Worm (Caenorhabditis elegans) whole organism, L1 larva: ENCODE results near the gene C25H3.17.

ENCODE experiments used
- elt-3 ChIP-seq, 6 experiments: fragments of 150-350 bp in 1 of 6; sonication (generic microtip); optimal IDR thresholded peaks; 2 replicates each; lab custom pipeline; 2017 to 2018; ENCODE audit warnings: missing biosample characterization in 6 of 6, missing genetic modification characterization in 6 of 6, inconsistent platforms in 1 of 6
- fos-1 ChIP-seq: fragments of 150-350 bp; optimal IDR thresholded peaks from 2 replicates; lab custom pipeline; 2014; ENCODE audit warnings: missing biosample characterization, missing genetic modification characterization
- nhr-20 ChIP-seq: sonication (generic microtip); optimal IDR thresholded peaks from 2 replicates; lab custom pipeline; 2016; ENCODE audit warnings: mild to moderate bottlenecking, missing genetic modification characterization, missing compliant biosample characterization
- nhr-28 ChIP-seq: fragments of 150-350 bp; optimal IDR thresholded peaks from 2 replicates; lab custom pipeline; 2014; ENCODE audit warnings: missing biosample characterization, missing genetic modification characterization
- nhr-71 ChIP-seq: sonication (generic microtip); optimal IDR thresholded peaks from 2 replicates; lab custom pipeline; 2016; ENCODE audit warnings: mild to moderate bottlenecking, missing genetic modification characterization, moderate library complexity, missing compliant biosample characterization
- tbx-2 ChIP-seq: sonication (generic microtip); optimal IDR thresholded peaks from 2 replicates; lab custom pipeline; 2016; ENCODE audit warnings: missing genetic modification characterization, missing compliant biosample characterization
- tlp-1 ChIP-seq: fragments of 150-350 bp; optimal IDR thresholded peaks from 2 replicates; lab custom pipeline; 2014; ENCODE audit warnings: missing biosample characterization, missing genetic modification characterization
- unc-130 ChIP-seq: fragments of 150-350 bp; optimal IDR thresholded peaks from 2 replicates; lab custom pipeline; 2017; ENCODE audit warnings: missing biosample characterization, missing genetic modification characterization, inconsistent platforms

- TF ChIP-seq fos-1 (tag; lab: Kevin White, UChicago), result no peak
- TF ChIP-seq tbx-2 (tag; lab: Kevin White, UChicago), result no peak
- TF ChIP-seq elt-3 (tag; optimal IDR thresholded peaks at IDR 0.05; lab: Kevin White, UChicago), result no peak
- no peak for TF ChIP-seq nhr-28
- no peak for TF ChIP-seq nhr-20 (tag; lab: Kevin White, UChicago)
- TF ChIP-seq unc-130 (tag; lab: Kevin White, UChicago), result no peak
- no peak for TF ChIP-seq tlp-1 (tag; lab: Kevin White, UChicago)
- TF ChIP-seq nhr-71 (tag; lab: Kevin White, UChicago), result no peak
Measured at ce11 chrII:5697338-5697737, 27.9 kb upstream of the C25H3.17 start.
